Worm (Caenorhabditis elegans) whole organism, L4 larva: ENCODE measurements around the gene srt-17.

Experiments
- F10B5.3 ChIP-seq: sonication (generic microtip); optimal IDR thresholded peaks from 2 replicates; lab custom pipeline; 2016; ENCODE audit warnings: mild to moderate bottlenecking, missing genetic modification characterization, missing compliant biosample characterization
- aly-2 ChIP-seq: sonication (generic microtip); optimal IDR thresholded peaks from 2 replicates; lab custom pipeline; 2018; ENCODE audit warnings: missing biosample characterization, missing genetic modification characterization
- ama-1 ChIP-seq: fragments of 150-350 bp; optimal IDR thresholded peaks from 2 replicates; lab custom pipeline; 2014; ENCODE audit warnings: inconsistent platforms, mixed read lengths
- daf-12 ChIP-seq: fragments of 150-350 bp; optimal IDR thresholded peaks from 2 replicates; lab custom pipeline; 2014; ENCODE audit warnings: missing biosample characterization, missing genetic modification reagents, missing genetic modification characterization
- lin-38 ChIP-seq: fragments of 200-800 bp; sonication (Bioruptor generic); IDR thresholded peaks from 2 replicates; pipeline ENCODE4 v1.3.6; 2022; ENCODE audit warnings: missing genetic modification reagents, missing genetic modification characterization, missing compliant biosample characterization
- lsy-2 ChIP-seq, 2 experiments: fragments of 150-350 bp in 1 of 2; sonication (generic microtip) in 1 of 2; optimal IDR thresholded peaks; 2 replicates each; lab custom pipeline; 2014 to 2017; ENCODE audit warnings: missing biosample characterization in 2 of 2, missing genetic modification characterization in 2 of 2
- mdl-1 ChIP-seq, 2 experiments: fragments of 150-350 bp in 1 of 2; sonication (generic microtip) in 1 of 2; optimal IDR thresholded peaks; 2 replicates each; lab custom pipeline; 2014 to 2017; ENCODE audit warnings: missing biosample characterization in 2 of 2, missing genetic modification characterization in 2 of 2
- set-16 ChIP-seq: fragments of 200-800 bp; sonication (Bioruptor generic); IDR thresholded peaks from 2 replicates; pipeline ENCODE4 v1.3.6; 2022; ENCODE audit warnings: missing genetic modification reagents, missing genetic modification characterization, missing compliant biosample characterization
- snpc-1.2 ChIP-seq: fragments of 200-800 bp; sonication (Bioruptor generic); IDR thresholded peaks from 2 replicates; pipeline ENCODE4 v1.3.6; 2022; ENCODE audit warnings: missing genetic modification reagents, missing genetic modification characterization, missing compliant biosample characterization
- unc-39 ChIP-seq: sonication (generic microtip); optimal IDR thresholded peaks from 2 replicates; lab custom pipeline; 2017; ENCODE audit warnings: missing biosample characterization, missing genetic modification characterization
- unc-62 ChIP-seq, 3 experiments: fragments of 150-350 bp in 1 of 3; sonication (generic microtip); optimal IDR thresholded peaks in 2 of 3; peaks in 1 of 3; 1 replicate in 1 of 3; 2 replicates in 2 of 3; lab custom pipeline; 2014 to 2017; ENCODE audit warnings: missing biosample characterization in 3 of 3, missing genetic modification characterization in 3 of 3, missing genetic modification reagents in 3 of 3, missing genotype in 1 of 3

ce11 chrV:619054-619453 is 5.8 kb downstream of the srt-17 start, which contains the start of gene F48G7.4:
- no peak for TF ChIP-seq snpc-1.2 (GFP tag; lab: Robert Waterston, UW)
- no peak for TF ChIP-seq F10B5.3 (tag; lab: Kevin White, UChicago)
- no peak for TF ChIP-seq ama-1 (lab: Kevin White, UChicago)
- TF ChIP-seq mdl-1 (tag; optimal IDR thresholded peaks at IDR 0.05; lab: Kevin White, UChicago): peak in 1 of 2 experiments; percentile 60
- TF ChIP-seq unc-62 (GFP tag; optimal IDR thresholded peaks at IDR 0.05 in 1 of 2; lab: Kevin White, UChicago): peak in 1 of 2 experiments; percentile 99
- no peak for TF ChIP-seq unc-62 (tag; optimal IDR thresholded peaks at IDR 0.05; lab: Kevin White, UChicago)
- no peak for TF ChIP-seq daf-12 (tag; lab: Kevin White, UChicago)
- no peak for TF ChIP-seq aly-2
- TF ChIP-seq lin-38 (GFP tag; lab: Robert Waterston, UW): no peak
- no peak for TF ChIP-seq unc-39 (tag; lab: Kevin White, UChicago)
- TF ChIP-seq lsy-2 (tag; optimal IDR thresholded peaks at IDR 0.05; lab: Kevin White, UChicago): peak; percentile 40 to 76
- no peak for TF ChIP-seq set-16 (GFP tag; lab: Robert Waterston, UW)
